Worm (Caenorhabditis elegans): ENCODE measurements around the gene dhrs-4.

ce11 chrV:12908614-12909013 is 13.8 kb upstream of the dhrs-4 start:
- TF ChIP-seq med-1 (GFP tag; optimal IDR thresholded peaks at IDR 0.05; ENCODE audit: insufficient read depth) (no peak), ref-1 (GFP tag; conservative IDR thresholded peaks at IDR 0.05) (no peak), T22C8.4 (GFP tag; IDR thresholded peaks at IDR 0.05) (no peak), flt-1 (GFP tag; IDR thresholded peaks at IDR 0.05) (no peak), cog-1 (tag; optimal IDR thresholded peaks at IDR 0.05) (no peak), klf-2 (GFP tag; conservative IDR thresholded peaks at IDR 0.05) (no peak)
